Fruit fly (Drosophila melanogaster) whole organism, prepupa: Measurements from ENCODE around the gene scyl.

Experiments
- CG10669 ChIP-seq: fragments of 200-800 bp; sonication (Bioruptor generic); optimal IDR thresholded peaks from 3 replicates; lab custom pipeline; 2018; ENCODE audit warnings: missing biosample characterization, mild to moderate bottlenecking, missing genetic modification characterization, moderate library complexity
- CG11294 ChIP-seq: fragments of 200-800 bp; sonication (Bioruptor generic); IDR thresholded peaks from 2 replicates; pipeline ENCODE4 v1.3.6; 2022; ENCODE audit warnings: missing biosample characterization, missing genetic modification characterization
- CG11762 ChIP-seq: fragments of 200-800 bp; sonication (Bioruptor generic); optimal IDR thresholded peaks from 3 replicates; lab custom pipeline; 2016; ENCODE audit warnings: missing biosample characterization, missing genetic modification characterization; ENCODE audit not compliant: insufficient read depth
- CG11902 ChIP-seq: fragments of 200-800 bp; sonication (Bioruptor generic); optimal IDR thresholded peaks from 3 replicates; lab custom pipeline; 2016; ENCODE audit warnings: missing biosample characterization, missing genetic modification characterization
- CG15336 ChIP-seq: fragments of 200-800 bp; sonication (Bioruptor generic); IDR thresholded peaks from 2 replicates; pipeline ENCODE4 v1.3.6; 2022; ENCODE audit warnings: missing biosample characterization, missing genetic modification characterization
- CG16779 ChIP-seq: fragments of 200-800 bp; sonication (Bioruptor generic); optimal IDR thresholded peaks from 3 replicates; lab custom pipeline; 2017; ENCODE audit warnings: missing biosample characterization, mild to moderate bottlenecking, missing genetic modification characterization
- CG3032 ChIP-seq: fragments of 200-800 bp; optimal IDR thresholded peaks from 2 replicates; lab custom pipeline; 2019; ENCODE audit warnings: missing biosample characterization, mild to moderate bottlenecking, missing genetic modification characterization, moderate library complexity
- CG32006 ChIP-seq: fragments of 200-800 bp; sonication (Bioruptor generic); optimal IDR thresholded peaks from 3 replicates; lab custom pipeline; 2017; ENCODE audit warnings: missing biosample characterization, mild to moderate bottlenecking, missing genetic modification characterization
- CG3919 ChIP-seq: fragments of 200-800 bp; sonication (Bioruptor generic); optimal IDR thresholded peaks from 3 replicates; lab custom pipeline; 2016; ENCODE audit warnings: missing biosample characterization, missing genetic modification characterization
- CG4318 ChIP-seq: fragments of 200-800 bp; sonication (Bioruptor generic); optimal IDR thresholded peaks from 3 replicates; lab custom pipeline; 2017; ENCODE audit warnings: missing biosample characterization, mild to moderate bottlenecking, missing genetic modification characterization
- CG6163 ChIP-seq: fragments of 200-800 bp; sonication (Bioruptor generic); IDR thresholded peaks from 3 replicates; pipeline ENCODE4 v1.3.6; 2022; ENCODE audit warnings: missing biosample characterization, missing genetic modification characterization
- CG6276 ChIP-seq: fragments of 200-800 bp; sonication (Bioruptor generic); optimal IDR thresholded peaks from 2 replicates; lab custom pipeline; 2017; ENCODE audit warnings: missing biosample characterization, mild to moderate bottlenecking, missing genetic modification characterization
- CG6808 ChIP-seq: fragments of 200-800 bp; sonication (Bioruptor generic); optimal IDR thresholded peaks from 3 replicates; lab custom pipeline; 2017; ENCODE audit warnings: missing biosample characterization, missing genetic modification characterization, mild to moderate bottlenecking, moderate library complexity, missing genetic modification reagents
- CG8119 ChIP-seq: fragments of 200-800 bp; sonication (Bioruptor generic); IDR thresholded peaks from 3 replicates; pipeline ENCODE4 v1.3.6; 2022; ENCODE audit warnings: missing biosample characterization, missing genetic modification characterization
- CG9139 ChIP-seq: fragments of 200-800 bp; sonication (Bioruptor generic); optimal IDR thresholded peaks from 3 replicates; lab custom pipeline; 2017; ENCODE audit warnings: missing biosample characterization, mild to moderate bottlenecking, missing genetic modification characterization
- Eip75B ChIP-seq: fragments of 200-800 bp; sonication (Bioruptor generic); optimal IDR thresholded peaks from 3 replicates; lab custom pipeline; 2016; ENCODE audit warnings: missing biosample characterization, missing genetic modification characterization
- Eip78C ChIP-seq: fragments of 200-800 bp; sonication (Bioruptor generic); peaks from one replicate; lab custom pipeline; 2016; ENCODE audit warnings: missing biosample characterization, missing genetic modification characterization
- Ets96B ChIP-seq: fragments of 200-800 bp; optimal IDR thresholded peaks from 2 replicates; lab custom pipeline; 2019; ENCODE audit warnings: missing biosample characterization, mild to moderate bottlenecking, missing genetic modification characterization, moderate library complexity
- Gug ChIP-seq: fragments of 200-800 bp; sonication (Bioruptor generic); IDR thresholded peaks from 2 replicates; pipeline ENCODE4 v1.3.6; 2022; ENCODE audit warnings: missing biosample characterization, missing genetic modification characterization
- Hr38 ChIP-seq: sonication (Bioruptor generic); optimal IDR thresholded peaks from 2 replicates; lab custom pipeline; 2016; ENCODE audit warnings: missing biosample characterization, missing genetic modification characterization
- Lpt ChIP-seq: fragments of 200-800 bp; sonication (Bioruptor generic); optimal IDR thresholded peaks from 3 replicates; lab custom pipeline; 2016; ENCODE audit warnings: missing biosample characterization, missing genetic modification characterization
- Smox ChIP-seq: fragments of 200-800 bp; sonication (Bioruptor generic); optimal IDR thresholded peaks from 3 replicates; lab custom pipeline; 2016; ENCODE audit warnings: missing biosample characterization, missing genetic modification characterization
- Sox102F ChIP-seq: fragments of 200-800 bp; sonication (Bioruptor generic); optimal IDR thresholded peaks from 2 replicates; lab custom pipeline; 2016; ENCODE audit warnings: missing biosample characterization, mild to moderate bottlenecking, missing genetic modification characterization
- Sox14 ChIP-seq: fragments of 200-800 bp; sonication (Bioruptor generic); optimal IDR thresholded peaks from 3 replicates; lab custom pipeline; 2016; ENCODE audit warnings: missing biosample characterization, missing genetic modification characterization
- Sox15 ChIP-seq: fragments of 200-800 bp; sonication (Bioruptor generic); optimal IDR thresholded peaks from 3 replicates; lab custom pipeline; 2016; ENCODE audit warnings: missing biosample characterization, missing genetic modification characterization
- cyc ChIP-seq: fragments of 200-800 bp; sonication (Bioruptor generic); optimal IDR thresholded peaks from 3 replicates; lab custom pipeline; 2016; ENCODE audit warnings: missing biosample characterization, missing genetic modification characterization
- dsx ChIP-seq: fragments of 200-800 bp; optimal IDR thresholded peaks from 3 replicates; lab custom pipeline; 2019; ENCODE audit warnings: missing biosample characterization, mild to moderate bottlenecking, missing genetic modification characterization, moderate library complexity; ENCODE audit not compliant: poor library complexity, severe bottlenecking
- eg ChIP-seq: fragments of 200-800 bp; sonication (Bioruptor generic); IDR thresholded peaks from 3 replicates; pipeline ENCODE4 v1.3.6; 2022; ENCODE audit warnings: missing biosample characterization, missing genetic modification characterization
- fd59A ChIP-seq: fragments of 200-800 bp; sonication (Bioruptor generic); optimal IDR thresholded peaks from 2 replicates; lab custom pipeline; 2017; ENCODE audit warnings: missing biosample characterization, mild to moderate bottlenecking, missing genetic modification characterization, missing genetic modification reagents
- fd85E ChIP-seq: fragments of 200-800 bp; sonication (Bioruptor generic); optimal IDR thresholded peaks from 3 replicates; lab custom pipeline; 2016; ENCODE audit warnings: missing biosample characterization, missing genetic modification characterization
- net ChIP-seq: fragments of 200-800 bp; sonication (Bioruptor generic); optimal IDR thresholded peaks from 3 replicates; lab custom pipeline; 2016; ENCODE audit warnings: missing biosample characterization, missing genetic modification characterization
- ss ChIP-seq, 2 experiments: fragments of 200-800 bp; sonication (Bioruptor generic); optimal IDR thresholded peaks; 2 replicates in 1 of 2; 3 replicates in 1 of 2; lab custom pipeline; 2017 to 2018; ENCODE audit warnings: mild to moderate bottlenecking in 2 of 2, missing biosample characterization in 2 of 2, missing genetic modification characterization in 2 of 2, moderate library complexity in 1 of 2
- svp ChIP-seq: fragments of 200-800 bp; sonication (Bioruptor generic); peaks from one replicate; lab custom pipeline; 2016; ENCODE audit warnings: missing biosample characterization, missing genetic modification characterization
- topi ChIP-seq: fragments of 200-800 bp; sonication (Bioruptor generic); optimal IDR thresholded peaks from 3 replicates; lab custom pipeline; 2016; ENCODE audit warnings: missing biosample characterization, missing genetic modification characterization

The scyl gene

dm6 chr3L:11279321-11279827 lies 27.3 kb downstream of the scyl start:
- TF ChIP-seq CG15336 (GFP tag; lab: Robert Waterston, UW): peak; percentile 17; the same call in 1 of the 2 replicates
- TF ChIP-seq svp: peak; percentile 75
- TF ChIP-seq dsx (GFP tag; lab: Kevin White, UChicago): peak; percentile 99
- TF ChIP-seq CG3919: peak; percentile 0
- no peak for TF ChIP-seq Sox14 (GFP tag; lab: Kevin White, UChicago)
- TF ChIP-seq ss (GFP tag; optimal IDR thresholded peaks at IDR 0.05; lab: Kevin White, UChicago): peak in 1 of 2 experiments; percentile 35
- TF ChIP-seq CG6163 (GFP tag; lab: Robert Waterston, UW): peak; percentile 28; the same call in 1 of the 3 replicates
- no peak for TF ChIP-seq CG4318 (GFP tag; lab: Kevin White, UChicago)
- TF ChIP-seq CG11762 (GFP tag; lab: Kevin White, UChicago): no peak

dm6 chr3L:11280574-11281135 lies 28.5 kb downstream of the scyl start:
- TF ChIP-seq Hr38 (no peak), CG16779 (tag; lab: Kevin White, UChicago) (peak; percentile 10), fd85E (GFP tag; lab: Kevin White, UChicago) (no peak), eg (GFP tag; lab: Robert Waterston, UW) (no peak), CG3032 (tag; lab: Kevin White, UChicago) (no peak), dsx (GFP tag; lab: Kevin White, UChicago) (peak; percentile 35), CG10669 (GFP tag; lab: Kevin White, UChicago) (no peak), ss (GFP tag; optimal IDR thresholded peaks at IDR 0.05; lab: Kevin White, UChicago) (peak in 1 of 2 experiments; percentile 14), CG6163 (GFP tag; lab: Robert Waterston, UW) (0 out of 3 replicates have a peak, but pooled peaks have one; percentile 27)
- TF ChIP-seq, all 60 proteins: peak for 4

dm6 chr3L:11284091-11285023 lies 32.2 kb downstream of the scyl start:
- TF ChIP-seq net (no peak), CG9139 (peak; percentile 34), fd59A (no peak), CG8119 (GFP tag; lab: Robert Waterston, UW) (0 out of 3 replicates have a peak, but pooled peaks have one; percentile 29), CG16779 (tag; lab: Kevin White, UChicago) (peak; percentile 39), Hr38 (no peak), Smox (GFP tag; lab: Kevin White, UChicago) (no peak), CG6276 (GFP tag; lab: Kevin White, UChicago) (peak; percentile 16), CG6808 (GFP tag; lab: Kevin White, UChicago) (peak; percentile 28), Sox15 (GFP tag; lab: Kevin White, UChicago) (no peak), Eip78C (GFP tag; lab: Kevin White, UChicago) (peak; percentile 26), CG15336 (GFP tag; lab: Robert Waterston, UW) (peak; percentile 29; the same call in 1 of the 2 replicates), CG32006 (peak; percentile 6), svp (peak; percentile 95), CG6163 (GFP tag; lab: Robert Waterston, UW) (peak; percentile 46; the same call in 1 of the 3 replicates)

- peak; percentile 47 for TF ChIP-seq Lpt
- TF ChIP-seq Sox102F (GFP tag; lab: Kevin White, UChicago): no peak
- no peak; the same call in 1 of the 2 replicates for TF ChIP-seq CG11294 (GFP tag; lab: Robert Waterston, UW)
- TF ChIP-seq Eip78C (GFP tag; lab: Kevin White, UChicago): peak; percentile 50
- peak; percentile 65; the same call in 2 of the 3 replicates for TF ChIP-seq CG6163 (GFP tag; lab: Robert Waterston, UW)
- peak; percentile 25 for TF ChIP-seq CG11762 (GFP tag; lab: Kevin White, UChicago)
- peak; percentile 15 for TF ChIP-seq topi (GFP tag; lab: Kevin White, UChicago)
- TF ChIP-seq CG6276 (GFP tag; lab: Kevin White, UChicago): peak; percentile 66
- TF ChIP-seq Eip75B: no peak
- peak; percentile 36 for TF ChIP-seq CG3919
- no peak for TF ChIP-seq CG15336 (GFP tag; lab: Robert Waterston, UW)
- TF ChIP-seq CG11902 (GFP tag; lab: Kevin White, UChicago): no peak
- peak; percentile 69 for TF ChIP-seq Gug (GFP tag; lab: Robert Waterston, UW)
- TF ChIP-seq Ets96B (tag; lab: Kevin White, UChicago): peak; percentile 9
- no peak for TF ChIP-seq cyc (GFP tag; lab: Kevin White, UChicago)
- TF ChIP-seq dsx (GFP tag; lab: Kevin White, UChicago): peak; percentile 65
- TF ChIP-seq CG8119 (GFP tag; lab: Robert Waterston, UW): no peak
- peak; percentile 80 for TF ChIP-seq eg (GFP tag; lab: Robert Waterston, UW)
- TF ChIP-seq, all 60 proteins: peak for 11
Measured at dm6 chr3L:11285066-11285465, 33.0 kb downstream of the scyl start.
